Worm (Caenorhabditis elegans) whole organism, L2 larva: ENCODE data around the gene F13H8.3.

Source experiments
- R02D3.7 ChIP-seq: fragments of 150-350 bp; optimal IDR thresholded peaks from 2 replicates; lab custom pipeline; 2014; ENCODE audit warnings: missing biosample characterization, missing genetic modification characterization
- alr-1 ChIP-seq: fragments of 150-350 bp; optimal IDR thresholded peaks from 2 replicates; lab custom pipeline; 2014; ENCODE audit warnings: missing biosample characterization, missing genetic modification characterization
- fos-1 ChIP-seq: fragments of 150-350 bp; optimal IDR thresholded peaks from 2 replicates; lab custom pipeline; 2014; ENCODE audit warnings: missing biosample characterization, missing genetic modification characterization
- lin-13 ChIP-seq: fragments of 150-350 bp; optimal IDR thresholded peaks from 2 replicates; lab custom pipeline; 2014; ENCODE audit warnings: missing biosample characterization, missing genetic modification reagents, missing genetic modification characterization
- skn-1 ChIP-seq: sonication (generic microtip); optimal IDR thresholded peaks from 2 replicates; lab custom pipeline; 2017; ENCODE audit warnings: missing biosample characterization, missing genetic modification characterization
- sma-9 ChIP-seq, 2 experiments: fragments of 150-350 bp in 1 of 2; sonication (generic microtip) in 1 of 2; optimal IDR thresholded peaks; 2 replicates each; lab custom pipeline; 2014 to 2016; ENCODE audit warnings: missing genetic modification characterization in 2 of 2, mild to moderate bottlenecking in 1 of 2, missing biosample characterization in 1 of 2, missing compliant biosample characterization in 1 of 2, missing genetic modification reagents in 1 of 2, moderate library complexity in 1 of 2

DNA sequence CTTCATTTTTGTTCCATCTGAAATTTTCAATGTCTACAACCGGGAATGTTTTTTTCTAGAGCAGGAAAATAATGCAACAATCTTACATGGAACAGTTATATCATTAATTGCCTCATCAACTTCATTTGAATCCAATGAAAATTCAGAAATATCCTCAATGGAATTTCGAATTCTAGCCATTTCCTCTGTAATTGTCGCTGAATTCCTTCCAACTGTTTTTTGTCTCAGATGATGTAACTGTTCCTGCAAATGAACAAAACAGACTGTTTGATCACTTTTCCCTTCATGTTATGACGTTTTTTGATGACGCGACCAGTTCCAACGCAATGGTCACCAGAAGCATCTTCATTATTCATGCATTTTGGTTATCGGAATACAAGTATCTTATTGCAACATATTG is 42.3 kb upstream of the F13H8.3 start:
- TF ChIP-seq sma-9 (GFP tag; optimal IDR thresholded peaks at IDR 0.05; lab: Kevin White, UChicago), result no peak
- no peak for TF ChIP-seq sma-9 (tag; optimal IDR thresholded peaks at IDR 0.05; lab: Kevin White, UChicago)
- no peak for TF ChIP-seq lin-13
- TF ChIP-seq R02D3.7 (tag; lab: Kevin White, UChicago), result no peak
- TF ChIP-seq fos-1 (tag; lab: Kevin White, UChicago), result no peak
- TF ChIP-seq alr-1 (tag; lab: Kevin White, UChicago), result no peak
- no peak for TF ChIP-seq skn-1 (tag; lab: Kevin White, UChicago)
